Fruit fly (Drosophila melanogaster) whole organism, pupa: ENCODE data around the gene LeuRS-m.

Experiments used
- CG10348 ChIP-seq: fragments of 200-800 bp; sonication (Bioruptor generic); IDR thresholded peaks from 2 replicates; pipeline ENCODE4 v1.3.6; 2022; ENCODE audit warnings: missing biosample characterization, missing genetic modification characterization
- CG12605 ChIP-seq: fragments of 200-800 bp; sonication (Bioruptor generic); IDR thresholded peaks from 2 replicates; pipeline ENCODE4 v1.3.6; 2022; ENCODE audit warnings: missing biosample characterization, missing genetic modification characterization
- CG13204 ChIP-seq: fragments of 200-800 bp; sonication (Bioruptor generic); optimal IDR thresholded peaks from 2 replicates; lab custom pipeline; 2018; ENCODE audit warnings: missing biosample characterization, mild to moderate bottlenecking, missing genetic modification characterization, moderate library complexity
- CG14655 ChIP-seq: fragments of 200-800 bp; sonication (Bioruptor generic); optimal IDR thresholded peaks from 3 replicates; lab custom pipeline; 2017; ENCODE audit warnings: mild to moderate bottlenecking, missing biosample characterization, missing genetic modification reagents, missing genetic modification characterization
- CG15710 ChIP-seq: fragments of 200-800 bp; sonication (Bioruptor generic); optimal IDR thresholded peaks from 2 replicates; lab custom pipeline; 2018; ENCODE audit warnings: missing biosample characterization, mild to moderate bottlenecking, missing genetic modification characterization, moderate library complexity
- CG17806 ChIP-seq: fragments of 200-800 bp; sonication (Bioruptor generic); optimal IDR thresholded peaks from 2 replicates; lab custom pipeline; 2018; ENCODE audit warnings: missing biosample characterization, mild to moderate bottlenecking, missing genetic modification characterization, moderate library complexity
- CG32121 ChIP-seq: fragments of 200-800 bp; sonication (Bioruptor generic); IDR thresholded peaks from 2 replicates; pipeline ENCODE4 v1.3.6; 2022; ENCODE audit warnings: missing biosample characterization, missing genetic modification characterization
- CG34367 ChIP-seq: fragments of 200-800 bp; sonication (Bioruptor generic); optimal IDR thresholded peaks from 2 replicates; lab custom pipeline; 2018; ENCODE audit warnings: missing biosample characterization, mild to moderate bottlenecking, missing genetic modification characterization
- CG4496 ChIP-seq: fragments of 200-800 bp; sonication (Bioruptor generic); IDR thresholded peaks from 3 replicates; pipeline ENCODE4 v1.3.6; 2022; ENCODE audit warnings: missing biosample characterization, missing genetic modification characterization
- CG8159 ChIP-seq: fragments of 200-800 bp; sonication (Bioruptor generic); optimal IDR thresholded peaks from 3 replicates; lab custom pipeline; 2018; ENCODE audit warnings: missing biosample characterization, mild to moderate bottlenecking, missing genetic modification characterization, moderate library complexity
- CG8301 ChIP-seq: fragments of 200-800 bp; sonication (Bioruptor generic); optimal IDR thresholded peaks from 2 replicates; lab custom pipeline; 2018; ENCODE audit warnings: missing biosample characterization, mild to moderate bottlenecking, missing genetic modification characterization
- CG9948 ChIP-seq: fragments of 200-800 bp; sonication (Bioruptor generic); optimal IDR thresholded peaks from 2 replicates; lab custom pipeline; 2018; ENCODE audit warnings: missing biosample characterization, mild to moderate bottlenecking, missing genetic modification characterization, moderate library complexity
- D1 ChIP-seq: fragments of 200-800 bp; sonication (Bioruptor generic); optimal IDR thresholded peaks from 2 replicates; lab custom pipeline; 2018; ENCODE audit warnings: missing biosample characterization, mild to moderate bottlenecking, missing genetic modification characterization, moderate library complexity
- EcR ChIP-seq: fragments of 200-800 bp; sonication (Bioruptor generic); optimal IDR thresholded peaks from 3 replicates; lab custom pipeline; 2019; ENCODE audit warnings: missing biosample characterization, missing genetic modification characterization, mild to moderate bottlenecking, moderate library complexity, missing genetic modification reagents
- Ets98B ChIP-seq: fragments of 200-800 bp; sonication (Bioruptor generic); IDR thresholded peaks from 2 replicates; pipeline ENCODE4 v1.3.6; 2022; ENCODE audit warnings: missing biosample characterization, missing genetic modification characterization
- Pif1A ChIP-seq: fragments of 200-800 bp; sonication (Bioruptor generic); optimal IDR thresholded peaks from 3 replicates; lab custom pipeline; 2016; ENCODE audit warnings: missing biosample characterization, missing genetic modification characterization
- Pif1B ChIP-seq: fragments of 200-800 bp; sonication (Bioruptor generic); optimal IDR thresholded peaks from 3 replicates; lab custom pipeline; 2016; ENCODE audit warnings: missing biosample characterization, missing genetic modification characterization
- Snoo ChIP-seq: fragments of 200-800 bp; sonication (Bioruptor generic); optimal IDR thresholded peaks from 3 replicates; lab custom pipeline; 2017; ENCODE audit warnings: missing biosample characterization, mild to moderate bottlenecking, missing genetic modification characterization, inconsistent platforms
- fd96Ca ChIP-seq: fragments of 200-800 bp; sonication (Bioruptor generic); IDR thresholded peaks from 3 replicates; pipeline ENCODE4 v1.3.6; 2022; ENCODE audit warnings: missing biosample characterization, missing genetic modification characterization
- gl ChIP-seq: fragments of 200-800 bp; sonication (Bioruptor generic); optimal IDR thresholded peaks from 2 replicates; lab custom pipeline; 2018; ENCODE audit warnings: missing biosample characterization, mild to moderate bottlenecking, missing genetic modification characterization
- rn ChIP-seq: fragments of 200-800 bp; sonication (Bioruptor generic); IDR thresholded peaks from 2 replicates; pipeline ENCODE4 v1.3.6; 2022; ENCODE audit warnings: missing biosample characterization, missing genetic modification characterization

LeuRS-m gene

dm6 chr3L:4833491-4833890 lies 7.8 kb downstream of the LeuRS-m start, which contains the start of gene CG13708:
TSS of gene CG13708 (minus strand) at chr3L:4833591.
- TF ChIP-seq CG12605 (GFP tag; lab: Robert Waterston, UW) (no peak), CG10348 (GFP tag; lab: Robert Waterston, UW) (no peak), CG34367 (no peak), rn (GFP tag; lab: Robert Waterston, UW) (no peak), Pif1B (no peak), CG8159 (no peak), CG32121 (GFP tag; lab: Robert Waterston, UW) (no peak), CG13204 (GFP tag; lab: Kevin White, UChicago) (no peak), Ets98B (no peak), CG17806 (tag; lab: Kevin White, UChicago) (no peak), CG4496 (GFP tag; lab: Robert Waterston, UW) (no peak), CG8301 (tag; lab: Kevin White, UChicago) (no peak), fd96Ca (GFP tag; lab: Robert Waterston, UW) (no peak), EcR (no peak), CG14655 (no peak), Pif1A (no peak), CG15710 (no peak), CG9948 (tag; lab: Kevin White, UChicago) (no peak), D1 (tag; lab: Kevin White, UChicago) (no peak)

- TF ChIP-seq Pif1A (no peak), CG10348 (GFP tag; lab: Robert Waterston, UW) (no peak), CG9948 (tag; lab: Kevin White, UChicago) (no peak), Ets98B (peak; percentile 32; the same call in 1 of the 2 replicates), CG14655 (peak; percentile 57), CG17806 (tag; lab: Kevin White, UChicago) (peak; percentile 15), EcR (no peak), gl (tag; lab: Kevin White, UChicago) (no peak), CG12605 (GFP tag; lab: Robert Waterston, UW) (no peak), CG8159 (peak; percentile 37), Snoo (tag; lab: Kevin White, UChicago) (no peak), CG8301 (tag; lab: Kevin White, UChicago) (peak; percentile 38), CG4496 (GFP tag; lab: Robert Waterston, UW) (0 out of 3 replicates have a peak, but pooled peaks have one; percentile 22), CG13204 (GFP tag; lab: Kevin White, UChicago) (no peak), CG15710 (peak; percentile 22), D1 (tag; lab: Kevin White, UChicago) (no peak)
These were observed 9.4 kb downstream of the LeuRS-m start for dm6 chr3L:4835005-4835404.

dm6 chr3L:4836353-4836752 lies 10.7 kb downstream of the LeuRS-m start:
- TF ChIP-seq rn (GFP tag; lab: Robert Waterston, UW) (no peak), CG13204 (GFP tag; lab: Kevin White, UChicago) (peak; percentile 39), EcR (peak; percentile 62), gl (tag; lab: Kevin White, UChicago) (peak; percentile 81), CG8301 (tag; lab: Kevin White, UChicago) (peak; percentile 79), CG9948 (tag; lab: Kevin White, UChicago) (peak; percentile 72), CG34367 (peak; percentile 85), CG8159 (peak; percentile 87), CG12605 (GFP tag; lab: Robert Waterston, UW) (peak; percentile 56), CG15710 (peak; percentile 79), CG17806 (tag; lab: Kevin White, UChicago) (peak; percentile 84), CG10348 (GFP tag; lab: Robert Waterston, UW) (no peak), Pif1B (peak; percentile 67), CG4496 (GFP tag; lab: Robert Waterston, UW) (peak; percentile 74), CG32121 (GFP tag; lab: Robert Waterston, UW) (peak; percentile 44; the same call in 1 of the 2 replicates), CG14655 (peak; percentile 83), Pif1A (peak; percentile 63), D1 (tag; lab: Kevin White, UChicago) (no peak), Ets98B (peak; percentile 56), Snoo (tag; lab: Kevin White, UChicago) (no peak), fd96Ca (GFP tag; lab: Robert Waterston, UW) (peak; percentile 62; the same call in 2 of the 3 replicates)

dm6 chr3L:4840039-4840939 lies 14.6 kb downstream of the LeuRS-m start, which contains the start of gene CG13707:
TSS of gene CG13707 (minus strand) at chr3L:4840108.
- TF ChIP-seq CG13204 (GFP tag; lab: Kevin White, UChicago) (no peak), CG12605 (GFP tag; lab: Robert Waterston, UW) (peak; percentile 23; the same call in 1 of the 2 replicates), CG32121 (GFP tag; lab: Robert Waterston, UW) (peak; percentile 60), CG17806 (tag; lab: Kevin White, UChicago) (no peak), CG14655 (no peak), fd96Ca (GFP tag; lab: Robert Waterston, UW) (0 out of 3 replicates have a peak, but pooled peaks have one; percentile 36)

- TF ChIP-seq fd96Ca (GFP tag; lab: Robert Waterston, UW) (no peak), CG14655 (no peak), CG32121 (GFP tag; lab: Robert Waterston, UW) (no peak), CG4496 (GFP tag; lab: Robert Waterston, UW) (no peak), CG10348 (GFP tag; lab: Robert Waterston, UW) (no peak), CG9948 (tag; lab: Kevin White, UChicago) (no peak), rn (GFP tag; lab: Robert Waterston, UW) (no peak), CG34367 (no peak), Snoo (tag; lab: Kevin White, UChicago) (no peak)
These were observed 17.1 kb downstream of the LeuRS-m start for dm6 chr3L:4842710-4843109.
